Worm (Caenorhabditis elegans) whole organism, early embryonic: ENCODE data around the gene F29B9.8.

Source experiments
- B0310.2 ChIP-seq: sonication (generic microtip); optimal IDR thresholded peaks from 2 replicates; lab custom pipeline; 2016; ENCODE audit warnings: mild to moderate bottlenecking, missing genetic modification characterization, missing compliant biosample characterization
- F13C5.2 ChIP-seq: sonication (generic microtip); optimal IDR thresholded peaks from 2 replicates; lab custom pipeline; 2017; ENCODE audit warnings: mild to moderate bottlenecking, missing genetic modification characterization, inconsistent platforms, missing compliant biosample characterization
- aly-1 ChIP-seq: sonication (generic microtip); optimal IDR thresholded peaks from 2 replicates; lab custom pipeline; 2016; ENCODE audit warnings: missing genetic modification characterization, missing compliant biosample characterization
- ama-1 ChIP-seq: fragments of 150-350 bp; optimal IDR thresholded peaks from 2 replicates; lab custom pipeline; 2014
- ceh-36 ChIP-seq: sonication (generic microtip); optimal IDR thresholded peaks from 2 replicates; lab custom pipeline; 2016; ENCODE audit warnings: missing genetic modification characterization, inconsistent platforms, missing compliant biosample characterization
- ets-7 ChIP-seq: sonication (generic microtip); optimal IDR thresholded peaks from 2 replicates; lab custom pipeline; 2016; ENCODE audit warnings: missing genotype, missing genetic modification characterization, missing compliant biosample characterization
- hnd-1 ChIP-seq: sonication (generic microtip); optimal IDR thresholded peaks from 2 replicates; lab custom pipeline; 2016; ENCODE audit warnings: missing genetic modification characterization, missing compliant biosample characterization
- pes-1 ChIP-seq: fragments of 200-800 bp; sonication (Bioruptor generic); IDR thresholded peaks from 2 replicates; pipeline ENCODE4 v1.3.6; 2022; ENCODE audit warnings: missing genetic modification reagents, missing genetic modification characterization, missing compliant biosample characterization
- scrt-1 ChIP-seq: fragments of 200-800 bp; sonication (Bioruptor generic); IDR thresholded peaks from 2 replicates; pipeline ENCODE4 v1.3.6; 2022; ENCODE audit warnings: missing genetic modification characterization, missing compliant biosample characterization
- sea-1 ChIP-seq: fragments of 200-800 bp; sonication (Bioruptor generic); conservative IDR thresholded peaks from 2 replicates; pipeline ENCODE4 v1.3.6; 2022; ENCODE audit warnings: missing genetic modification characterization, missing compliant biosample characterization
- tbx-11 ChIP-seq: fragments of 200-800 bp; sonication (Bioruptor generic); IDR thresholded peaks from 2 replicates; pipeline ENCODE4 v1.3.6; 2022; ENCODE audit warnings: missing genetic modification characterization, missing compliant biosample characterization
- tra-4 ChIP-seq: sonication (generic microtip); optimal IDR thresholded peaks from 2 replicates; lab custom pipeline; 2017; ENCODE audit warnings: missing genetic modification characterization, missing compliant biosample characterization

The F29B9.8 gene

DNA sequence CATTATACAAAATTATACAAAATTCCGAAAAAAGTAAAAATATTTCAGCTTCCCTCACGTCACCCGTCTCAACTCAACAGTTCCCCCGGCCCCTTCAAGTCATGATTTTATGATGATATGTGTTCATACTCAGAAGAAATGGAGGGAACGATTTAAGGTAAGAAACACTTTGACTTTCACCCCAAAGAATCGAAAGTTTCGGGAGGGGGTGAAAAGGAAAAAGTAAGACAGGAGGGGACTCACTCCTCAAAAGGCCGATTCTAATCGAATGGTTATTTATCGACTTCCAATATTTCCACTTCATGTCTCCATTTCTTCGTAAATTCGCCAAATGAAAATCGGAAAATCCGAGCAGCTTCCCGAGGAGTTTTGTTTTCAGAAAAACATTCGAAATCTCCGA is 40.7 kb downstream of the F29B9.8 start, which contains the start of gene bus-4:
Gene bus-4 (plus strand): TSS at position 49 of the 400 bp plus-strand sequence.
- no peak for TF ChIP-seq ceh-36 (tag; lab: Kevin White, UChicago)
- TF ChIP-seq scrt-1 (GFP tag; lab: Robert Waterston, UW) = no peak
- TF ChIP-seq sea-1 (GFP tag; lab: Robert Waterston, UW) = no peak
- TF ChIP-seq tra-4 (tag; lab: Kevin White, UChicago) = no peak
- TF ChIP-seq aly-1 = no peak
- no peak for TF ChIP-seq ama-1 (lab: Kevin White, UChicago)
- TF ChIP-seq hnd-1 (tag; lab: Kevin White, UChicago) = no peak
- no peak for TF ChIP-seq F13C5.2 (tag; lab: Kevin White, UChicago)
- TF ChIP-seq tbx-11 (GFP tag; lab: Robert Waterston, UW) = no peak
- no peak for TF ChIP-seq ets-7

DNA sequence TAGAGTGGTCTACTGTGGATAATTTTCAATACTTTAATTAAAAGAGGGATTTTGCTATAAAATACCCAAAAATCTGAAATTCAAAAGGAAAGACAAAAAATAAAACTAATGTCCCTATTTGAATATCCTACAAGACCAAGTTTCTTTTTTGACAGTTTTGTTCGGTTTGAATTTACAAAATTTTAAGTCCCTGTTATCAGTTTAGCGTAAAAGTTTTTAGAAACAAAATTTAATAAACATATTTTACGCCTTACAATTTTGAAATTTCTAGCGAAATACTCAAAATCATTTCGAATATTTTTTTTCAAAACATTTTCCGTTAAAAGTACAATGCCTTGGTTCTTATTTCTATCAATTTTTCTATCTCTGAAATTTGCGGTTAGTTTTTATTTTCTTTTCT is 45.0 kb downstream of the F29B9.8 start, which contains the start of gene spe-51:
Gene spe-51 (plus strand): TSS at position 301 of the 400 bp plus-strand sequence.
- TF ChIP-seq B0310.2 = no peak
- TF ChIP-seq tra-4 (tag; lab: Kevin White, UChicago) = no peak
- no peak for TF ChIP-seq pes-1 (GFP tag; lab: Robert Waterston, UW)
- TF ChIP-seq sea-1 (GFP tag; lab: Robert Waterston, UW) = no peak
